Fruit fly (Drosophila melanogaster): ENCODE data around the gene Ski6.

Gene Ski6

dm6 chr2L:13176701-13177249 is 45.5 kb downstream of the Ski6 start, which contains the start of the genes Sfmbt and CG5439 (continued):
- no peak for TF ChIP-seq Kr (GFP tag; optimal IDR thresholded peaks at IDR 0.05)
- TF ChIP-seq wek (GFP tag; optimal IDR thresholded peaks at IDR 0.05) = no peak
- no peak; the same call in 1 of the 2 replicates for TF ChIP-seq Taf1 (GFP tag; IDR thresholded peaks at IDR 0.05)
- peak; percentile 45; the same call in 1 of the 2 replicates for TF ChIP-seq CG17612 (GFP tag; IDR thresholded peaks at IDR 0.05)
- TF ChIP-seq CrebB (tag; optimal IDR thresholded peaks at IDR 0.05) = no peak
- TF ChIP-seq CG11247 (GFP tag; IDR thresholded peaks at IDR 0.05) = peak; percentile 61
- no peak for TF ChIP-seq dan (GFP tag; IDR thresholded peaks at IDR 0.05)
- peak; percentile 50; the same call in 1 of the 3 replicates for TF ChIP-seq CG6175 (GFP tag; IDR thresholded peaks at IDR 0.05)
- peak; percentile 96 for TF ChIP-seq Sin3A (optimal IDR thresholded peaks at IDR 0.05)
- TF ChIP-seq CG3847 (GFP tag; IDR thresholded peaks at IDR 0.05) = peak; percentile 81
- peak; percentile 75 for TF ChIP-seq CG18619 (GFP tag; optimal IDR thresholded peaks at IDR 0.05)
- TF ChIP-seq Lim3 (GFP tag; IDR thresholded peaks at IDR 0.05) = no peak
- TF ChIP-seq eyg (GFP tag; optimal IDR thresholded peaks at IDR 0.05) = peak; percentile 51
- no peak for TF ChIP-seq Hr39 (optimal IDR thresholded peaks at IDR 0.05)
- TF ChIP-seq CG3407 (GFP tag; optimal IDR thresholded peaks at IDR 0.05) = no peak
- no peak for TF ChIP-seq CG2129 (GFP tag; IDR thresholded peaks at IDR 0.05; ENCODE audit: partially characterized antibody)
- TF ChIP-seq CG12744 (GFP tag; optimal IDR thresholded peaks at IDR 0.05) = peak; percentile 50
- TF ChIP-seq luna (GFP tag; optimal IDR thresholded peaks at IDR 0.05) = peak; percentile 60
- TF ChIP-seq Dbx (GFP tag; IDR thresholded peaks at IDR 0.05) = peak; percentile 87
- TF ChIP-seq ac (GFP tag; optimal IDR thresholded peaks at IDR 0.05) = peak; percentile 17
- TF ChIP-seq grau (tag; optimal IDR thresholded peaks at IDR 0.05) = peak; percentile 79
- peak; percentile 16 for TF ChIP-seq CG6765 (GFP tag; optimal IDR thresholded peaks at IDR 0.05)
- TF ChIP-seq CG3163 (GFP tag; optimal IDR thresholded peaks at IDR 0.05) = peak; percentile 60
- TF ChIP-seq Side (GFP tag; optimal IDR thresholded peaks at IDR 0.05) = peak; percentile 54
- peak; percentile 58 to 69 for TF ChIP-seq chif (GFP tag; optimal IDR thresholded peaks at IDR 0.05)
- TF ChIP-seq emc (GFP tag; optimal IDR thresholded peaks at IDR 0.05) = peak; percentile 62
- peak; percentile 61 for TF ChIP-seq E2f1 (GFP tag; IDR thresholded peaks at IDR 0.05)
- peak; percentile 69 for TF ChIP-seq Meics (GFP tag; optimal IDR thresholded peaks at IDR 0.05)
- peak; percentile 31 for TF ChIP-seq CG1792 (GFP tag; optimal IDR thresholded peaks at IDR 0.05)
- TF ChIP-seq CG10462 (GFP tag; optimal IDR thresholded peaks at IDR 0.05) = peak; percentile 46
- TF ChIP-seq CG30431 (GFP tag; optimal IDR thresholded peaks at IDR 0.05) = peak; percentile 58
- TF ChIP-seq CG7357 (GFP tag; IDR thresholded peaks at IDR 0.05) = peak; percentile 56; the same call in 1 of the 3 replicates
- peak; percentile 71 for TF ChIP-seq CG4854 (GFP tag; optimal IDR thresholded peaks at IDR 0.05)
- TF ChIP-seq CG4820 (GFP tag; optimal IDR thresholded peaks at IDR 0.05) = peak; percentile 73
- no peak for TF ChIP-seq CG7839 (tag; optimal IDR thresholded peaks at IDR 0.05)
- peak; percentile 66 for TF ChIP-seq Xrp1 (GFP tag; IDR thresholded peaks at IDR 0.05)
- TF ChIP-seq Dek (tag; optimal IDR thresholded peaks at IDR 0.05) = peak; percentile 74
- peak; percentile 48 for TF ChIP-seq Dp (GFP tag; optimal IDR thresholded peaks at IDR 0.05)
- TF ChIP-seq CG6272 (GFP tag; IDR thresholded peaks at IDR 0.05) = peak; percentile 77
- TF ChIP-seq CG8478 (optimal IDR thresholded peaks at IDR 0.05) = no peak
- peak; percentile 79 for TF ChIP-seq trem (tag; optimal IDR thresholded peaks at IDR 0.05)
- TF ChIP-seq HLH54F (GFP tag; optimal IDR thresholded peaks at IDR 0.05) = peak; percentile 88
- TF ChIP-seq jigr1 (GFP tag; IDR thresholded peaks at IDR 0.05) = peak; percentile 45; the same call in 1 of the 3 replicates
- TF ChIP-seq Oaz (GFP tag; IDR thresholded peaks at IDR 0.05) = peak; percentile 9; the same call in 1 of the 2 replicates
- peak; percentile 33 for TF ChIP-seq unc-4 (GFP tag; IDR thresholded peaks at IDR 0.05; ENCODE audit: partially characterized antibody)
- TF ChIP-seq CG15696 (tag; optimal IDR thresholded peaks at IDR 0.05) = peak; percentile 73
- TF ChIP-seq ci (GFP tag; IDR thresholded peaks at IDR 0.05) = peak; percentile 59
- no peak for TF ChIP-seq CkIIα-i1 (GFP tag; IDR thresholded peaks at IDR 0.05)
- TF ChIP-seq CG8089 (GFP tag; optimal IDR thresholded peaks at IDR 0.05) = peak; percentile 39
- peak; percentile 83 for TF ChIP-seq CG1602 (GFP tag; optimal IDR thresholded peaks at IDR 0.05)
- peak; percentile 91 for TF ChIP-seq nmo (GFP tag; optimal IDR thresholded peaks at IDR 0.05)
- TF ChIP-seq tgo (GFP tag; IDR thresholded peaks at IDR 0.05) = peak; percentile 75; the same call in 2 of the 3 replicates

Measured in whole organism, embryonic.